Worm (Caenorhabditis elegans) whole organism, L1 larva: ENCODE measurements around the gene C44B9.2.
A peak's percentile ranks its signal among the peaks of the same experiment; 100 is the strongest.

Source experiments
- C34B4.2 ChIP-seq: sonication (generic microtip); optimal IDR thresholded peaks from 2 replicates; lab custom pipeline; 2017; ENCODE audit warnings: mild to moderate bottlenecking, missing genetic modification characterization, missing compliant biosample characterization
- Y116A8C.19 ChIP-seq: sonication (generic microtip); optimal IDR thresholded peaks from 2 replicates; lab custom pipeline; 2016; ENCODE audit warnings: missing compliant biosample characterization, missing genetic modification characterization, borderline replicate concordance
- blmp-1 ChIP-seq: fragments of 150-350 bp; optimal IDR thresholded peaks from 2 replicates; lab custom pipeline; 2014; ENCODE audit warnings: missing biosample characterization, missing genetic modification characterization
- ceh-63 ChIP-seq: fragments of 200-800 bp; sonication (Bioruptor generic); optimal IDR thresholded peaks from 2 replicates; lab custom pipeline; 2018; ENCODE audit warnings: mild to moderate bottlenecking, missing genetic modification characterization, missing compliant biosample characterization
- ceh-8 ChIP-seq: fragments of 200-800 bp; sonication (Bioruptor generic); optimal IDR thresholded peaks from 2 replicates; lab custom pipeline; 2018; ENCODE audit warnings: mild to moderate bottlenecking, missing genetic modification characterization, moderate library complexity, missing compliant biosample characterization
- ceh-82 ChIP-seq, 3 experiments: fragments of 150-350 bp in 1 of 3; sonication (generic microtip) in 2 of 3; optimal IDR thresholded peaks; 2 replicates each; lab custom pipeline; 2014 to 2017; ENCODE audit warnings: missing biosample characterization in 3 of 3, missing genetic modification characterization in 3 of 3
- ceh-88 ChIP-seq: fragments of 200-800 bp; sonication (Bioruptor generic); IDR thresholded peaks from 2 replicates; pipeline ENCODE4 v1.3.6; 2022; ENCODE audit warnings: missing genetic modification characterization, missing compliant biosample characterization
- ces-1 ChIP-seq: fragments of 150-350 bp; optimal IDR thresholded peaks from 2 replicates; lab custom pipeline; 2014; ENCODE audit warnings: missing biosample characterization, missing genetic modification reagents, missing genetic modification characterization
- dpl-1 ChIP-seq, 3 experiments: fragments of 150-350 bp in 2 of 3; sonication (generic microtip) in 1 of 3; optimal IDR thresholded peaks; 2 replicates each; lab custom pipeline; 2014 to 2017; ENCODE audit warnings: missing biosample characterization in 3 of 3, missing genetic modification characterization in 3 of 3, missing genetic modification reagents in 3 of 3
- dsc-1 ChIP-seq: sonication (generic microtip); optimal IDR thresholded peaks from 2 replicates; lab custom pipeline; 2016; ENCODE audit warnings: mild to moderate bottlenecking, missing genetic modification characterization, missing compliant biosample characterization
- efl-1 ChIP-seq, 4 experiments: fragments of 150-350 bp; optimal IDR thresholded peaks in 3 of 4; peaks in 1 of 4; 1 replicate in 1 of 4; 2 replicates in 3 of 4; lab custom pipeline; 2014; ENCODE audit warnings: missing biosample characterization in 2 of 4, missing genetic modification characterization in 2 of 4, missing genetic modification reagents in 2 of 4
- efl-3 ChIP-seq: fragments of 200-800 bp; sonication (Bioruptor generic); optimal IDR thresholded peaks from 2 replicates; lab custom pipeline; 2018; ENCODE audit warnings: mild to moderate bottlenecking, missing genetic modification characterization, missing compliant biosample characterization
- egl-13 ChIP-seq: sonication (generic microtip); optimal IDR thresholded peaks from 2 replicates; lab custom pipeline; 2016; ENCODE audit warnings: missing genotype, missing genetic modification reagents, missing genetic modification characterization, missing compliant biosample characterization
- elt-3 ChIP-seq, 6 experiments: fragments of 150-350 bp in 1 of 6; sonication (generic microtip); optimal IDR thresholded peaks; 2 replicates each; lab custom pipeline; 2017 to 2018; ENCODE audit warnings: missing biosample characterization in 6 of 6, missing genetic modification characterization in 6 of 6, inconsistent platforms in 1 of 6
- fkh-10 ChIP-seq: sonication (generic microtip); optimal IDR thresholded peaks from 2 replicates; lab custom pipeline; 2017; ENCODE audit warnings: missing biosample characterization, missing genetic modification reagents, missing genetic modification characterization
- fkh-4 ChIP-seq: sonication (generic microtip); optimal IDR thresholded peaks from 2 replicates; lab custom pipeline; 2016; ENCODE audit warnings: missing compliant biosample characterization, missing genetic modification characterization, borderline replicate concordance
- fos-1 ChIP-seq: fragments of 150-350 bp; optimal IDR thresholded peaks from 2 replicates; lab custom pipeline; 2014; ENCODE audit warnings: missing biosample characterization, missing genetic modification characterization
- hlh-4 ChIP-seq: sonication (generic microtip); optimal IDR thresholded peaks from 2 replicates; lab custom pipeline; 2016; ENCODE audit warnings: mild to moderate bottlenecking, missing genetic modification characterization, missing compliant biosample characterization
- hpl-2 ChIP-seq: fragments of 150-350 bp; optimal IDR thresholded peaks from 2 replicates; lab custom pipeline; 2014; ENCODE audit warnings: missing biosample characterization, missing genetic modification reagents, missing genetic modification characterization
- lin-14 ChIP-seq: fragments of 200-800 bp; sonication (Bioruptor generic); optimal IDR thresholded peaks from 2 replicates; lab custom pipeline; 2018; ENCODE audit warnings: mild to moderate bottlenecking, missing genetic modification characterization, moderate library complexity, missing compliant biosample characterization
- lin-35 ChIP-seq, 2 experiments: fragments of 150-350 bp; optimal IDR thresholded peaks; 2 replicates each; lab custom pipeline; 2014; ENCODE audit warnings: missing biosample characterization in 2 of 2, missing genetic modification characterization in 2 of 2, missing genetic modification reagents in 2 of 2
- lin-39 ChIP-seq: fragments of 150-350 bp; optimal IDR thresholded peaks from 2 replicates; lab custom pipeline; 2014; ENCODE audit warnings: missing biosample characterization, missing genetic modification reagents, missing genetic modification characterization
- lsy-2 ChIP-seq, 2 experiments: fragments of 150-350 bp; optimal IDR thresholded peaks; 2 replicates each; lab custom pipeline; 2014; ENCODE audit warnings: missing biosample characterization in 2 of 2, missing genetic modification characterization in 2 of 2
- mab-9 ChIP-seq: fragments of 200-800 bp; sonication (Bioruptor generic); IDR thresholded peaks from 2 replicates; pipeline ENCODE4 v1.3.6; 2022; ENCODE audit warnings: missing genetic modification reagents, missing genetic modification characterization, missing compliant biosample characterization
- mdl-1 ChIP-seq, 2 experiments: fragments of 150-350 bp; optimal IDR thresholded peaks; 2 replicates each; lab custom pipeline; 2014 to 2017; ENCODE audit warnings: missing biosample characterization in 2 of 2, missing genetic modification characterization in 2 of 2, inconsistent platforms in 1 of 2
- mep-1 ChIP-seq: fragments of 150-350 bp; optimal IDR thresholded peaks from 2 replicates; lab custom pipeline; 2014; ENCODE audit warnings: missing biosample characterization, missing genetic modification characterization
- nhr-11 ChIP-seq: fragments of 150-350 bp; optimal IDR thresholded peaks from 2 replicates; lab custom pipeline; 2014; ENCODE audit warnings: missing biosample characterization, missing genetic modification characterization
- nhr-20 ChIP-seq: sonication (generic microtip); optimal IDR thresholded peaks from 2 replicates; lab custom pipeline; 2016; ENCODE audit warnings: mild to moderate bottlenecking, missing genetic modification characterization, missing compliant biosample characterization
- nhr-237 ChIP-seq: fragments of 150-350 bp; optimal IDR thresholded peaks from 2 replicates; lab custom pipeline; 2014; ENCODE audit warnings: missing biosample characterization, missing genetic modification characterization
- nhr-71 ChIP-seq: sonication (generic microtip); optimal IDR thresholded peaks from 2 replicates; lab custom pipeline; 2016; ENCODE audit warnings: mild to moderate bottlenecking, missing genetic modification characterization, moderate library complexity, missing compliant biosample characterization
- nhr-77 ChIP-seq: fragments of 150-350 bp; optimal IDR thresholded peaks from 2 replicates; lab custom pipeline; 2014; ENCODE audit warnings: missing biosample characterization, missing genetic modification characterization
- nhr-90 ChIP-seq: sonication (generic microtip); optimal IDR thresholded peaks from 2 replicates; lab custom pipeline; 2016; ENCODE audit warnings: mild to moderate bottlenecking, missing genetic modification characterization, missing compliant biosample characterization; ENCODE audit not compliant: poor library complexity
- pag-3 ChIP-seq: sonication (generic microtip); optimal IDR thresholded peaks from 2 replicates; lab custom pipeline; 2017; ENCODE audit warnings: missing genetic modification characterization, mild to moderate bottlenecking, missing compliant biosample characterization, antibody characterized with exemption, borderline replicate concordance; ENCODE audit not compliant: insufficient read depth
- pax-3 ChIP-seq: fragments of 200-800 bp; sonication (Bioruptor generic); optimal IDR thresholded peaks from 2 replicates; lab custom pipeline; 2018; ENCODE audit warnings: mild to moderate bottlenecking, missing genetic modification characterization, moderate library complexity, missing compliant biosample characterization
- skn-1 ChIP-seq: fragments of 150-350 bp; optimal IDR thresholded peaks from 2 replicates; lab custom pipeline; 2014; ENCODE audit warnings: missing biosample characterization, missing genetic modification characterization
- sox-4 ChIP-seq: sonication (generic microtip); optimal IDR thresholded peaks from 2 replicates; lab custom pipeline; 2016; ENCODE audit warnings: missing genetic modification characterization, missing compliant biosample characterization
- tbx-2 ChIP-seq: sonication (generic microtip); optimal IDR thresholded peaks from 2 replicates; lab custom pipeline; 2016; ENCODE audit warnings: missing genetic modification characterization, missing compliant biosample characterization
- tlp-1 ChIP-seq: fragments of 150-350 bp; optimal IDR thresholded peaks from 2 replicates; lab custom pipeline; 2014; ENCODE audit warnings: missing biosample characterization, missing genetic modification characterization
- unc-130 ChIP-seq: fragments of 150-350 bp; optimal IDR thresholded peaks from 2 replicates; lab custom pipeline; 2017; ENCODE audit warnings: missing biosample characterization, missing genetic modification characterization, inconsistent platforms
- unc-98 ChIP-seq: fragments of 200-800 bp; sonication (Bioruptor generic); IDR thresholded peaks from 2 replicates; pipeline ENCODE4 v1.3.6; 2022; ENCODE audit warnings: missing genetic modification characterization, missing compliant biosample characterization
- vab-15 ChIP-seq: sonication (generic microtip); optimal IDR thresholded peaks from 2 replicates; lab custom pipeline; 2017; ENCODE audit warnings: missing genotype, mild to moderate bottlenecking, missing genetic modification characterization, missing compliant biosample characterization
- xbp-1 ChIP-seq: sonication (generic microtip); optimal IDR thresholded peaks from 2 replicates; lab custom pipeline; 2016; ENCODE audit warnings: missing genetic modification characterization, missing compliant biosample characterization
- ztf-11 ChIP-seq, 2 experiments: sonication (generic microtip); optimal IDR thresholded peaks; 2 replicates each; lab custom pipeline; 2016 to 2017; ENCODE audit warnings: missing genetic modification characterization in 2 of 2, missing biosample characterization in 1 of 2, missing compliant biosample characterization in 1 of 2

C44B9.2 gene

DNA sequence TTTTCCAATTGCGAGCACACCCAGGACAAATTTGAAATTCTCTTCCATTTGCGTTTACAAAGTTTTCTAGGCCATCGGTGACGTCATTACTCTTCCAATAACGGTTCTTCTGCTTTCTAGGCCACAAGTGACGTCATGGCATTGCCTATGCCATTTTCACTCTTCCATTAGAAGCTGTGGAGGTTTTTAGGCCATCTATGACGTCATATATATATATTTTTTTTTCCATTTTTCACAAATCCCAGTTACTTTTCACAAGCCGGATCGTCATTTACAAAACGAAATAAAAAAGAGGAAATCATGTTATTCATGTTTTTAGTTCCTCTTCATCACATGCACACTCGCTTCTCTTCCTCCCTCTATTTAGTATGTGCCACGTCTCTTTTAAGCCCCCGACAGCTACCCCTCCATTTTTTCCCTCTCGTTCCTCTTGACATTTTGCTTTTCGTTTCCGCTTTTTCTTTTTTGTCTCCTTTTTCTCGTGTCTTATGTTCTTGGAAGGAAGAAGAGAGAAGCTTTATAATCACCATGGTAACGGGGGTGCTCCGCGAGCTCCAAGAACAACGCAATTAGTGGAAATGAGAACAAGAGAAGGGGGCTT is 27.9 kb downstream of the C44B9.2 start (continued):
- TF ChIP-seq mab-9 (GFP tag; lab: Robert Waterston, UW) = no peak
- peak; percentile 73 for TF ChIP-seq nhr-71
- TF ChIP-seq egl-13 (tag; lab: Kevin White, UChicago) = peak; percentile 63
- TF ChIP-seq ces-1 (GFP tag; lab: Kevin White, UChicago) = no peak
- no peak for TF ChIP-seq vab-15
- no peak for TF ChIP-seq blmp-1 (tag; lab: Kevin White, UChicago)
- no peak for TF ChIP-seq ceh-8
- peak; percentile 8 for TF ChIP-seq tbx-2 (tag; lab: Kevin White, UChicago)
- no peak for TF ChIP-seq skn-1
- peak; percentile 50 for TF ChIP-seq fkh-10 (GFP tag; lab: Kevin White, UChicago)
- TF ChIP-seq pag-3 (tag; lab: Kevin White, UChicago) = no peak
- TF ChIP-seq dpl-1 (GFP tag; optimal IDR thresholded peaks at IDR 0.05; lab: Kevin White, UChicago) = no peak
- TF ChIP-seq ztf-11 (tag; optimal IDR thresholded peaks at IDR 0.05; lab: Kevin White, UChicago) = no peak
- TF ChIP-seq fkh-4 (tag; lab: Kevin White, UChicago) = no peak
- TF ChIP-seq sox-4 (tag; lab: Kevin White, UChicago) = peak; percentile 43
- peak; percentile 79 for TF ChIP-seq lin-14 (GFP tag; lab: Kevin White, UChicago)
- TF ChIP-seq xbp-1 (tag; lab: Kevin White, UChicago) = peak; percentile 59
- no peak for TF ChIP-seq ceh-88 (GFP tag; lab: Robert Waterston, UW)
- TF ChIP-seq pax-3 = peak; percentile 80

DNA sequence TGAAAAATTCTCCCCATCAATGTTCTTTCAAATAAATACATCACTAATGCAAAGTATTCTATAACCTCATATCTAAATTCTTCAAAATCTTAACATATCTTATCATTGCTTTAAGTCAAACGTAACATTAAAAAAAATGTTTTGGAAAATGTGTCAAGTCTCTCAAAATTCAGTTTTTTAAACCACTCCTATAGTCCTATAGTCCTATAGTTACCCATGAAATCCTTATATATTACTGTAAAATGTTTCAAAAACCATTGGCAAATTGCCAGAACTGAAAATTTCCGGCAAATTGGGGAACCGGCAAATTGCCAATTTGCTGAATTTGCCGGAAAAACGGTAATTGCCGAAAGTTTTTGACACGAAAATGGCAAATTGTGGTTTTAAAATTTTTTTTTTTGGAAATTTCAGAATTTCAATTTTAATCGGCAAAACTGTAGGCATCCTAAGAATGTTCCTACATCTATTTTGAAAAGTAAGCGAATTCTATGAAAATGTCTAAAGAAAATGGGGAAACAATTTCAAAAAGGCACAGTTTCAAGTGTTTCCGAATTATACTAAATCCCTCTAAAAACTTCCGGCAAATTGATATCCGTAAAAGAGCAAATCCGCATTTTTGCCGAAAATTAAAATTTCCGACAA is 29.2 kb downstream of the C44B9.2 start:
- TF ChIP-seq ceh-82 (tag; optimal IDR thresholded peaks at IDR 0.05; lab: Kevin White, UChicago) (no peak), efl-3 (GFP tag; lab: Kevin White, UChicago) (no peak), C34B4.2 (tag; lab: Kevin White, UChicago) (no peak), nhr-11 (tag; lab: Kevin White, UChicago) (no peak), fos-1 (tag; lab: Kevin White, UChicago) (no peak), mep-1 (no peak), mdl-1 (tag; optimal IDR thresholded peaks at IDR 0.05; lab: Kevin White, UChicago) (no peak), unc-98 (no peak), nhr-77 (no peak), ceh-88 (GFP tag; lab: Robert Waterston, UW) (no peak), nhr-20 (tag; lab: Kevin White, UChicago) (no peak), nhr-71 (no peak), nhr-90 (tag; lab: Kevin White, UChicago) (no peak), lin-39 (tag; lab: Kevin White, UChicago) (no peak), lsy-2 (tag; optimal IDR thresholded peaks at IDR 0.05; lab: Kevin White, UChicago) (peak in 1 of 2 experiments; percentile 39), ceh-8 (no peak), ceh-63 (GFP tag; lab: Kevin White, UChicago) (no peak), hpl-2 (GFP tag; lab: Kevin White, UChicago) (no peak), efl-1 (optimal IDR thresholded peaks at IDR 0.05; lab: Kevin White, UChicago) (no peak), efl-1 (GFP tag; optimal IDR thresholded peaks at IDR 0.05 in 1 of 2; lab: Kevin White, UChicago) (peak; percentile 10 to 94), tbx-2 (tag; lab: Kevin White, UChicago) (no peak), mab-9 (GFP tag; lab: Robert Waterston, UW) (no peak), vab-15 (no peak), dpl-1 (GFP tag; optimal IDR thresholded peaks at IDR 0.05; lab: Kevin White, UChicago) (peak in 2 of 3 experiments; percentile 1 to 54)

DNA sequence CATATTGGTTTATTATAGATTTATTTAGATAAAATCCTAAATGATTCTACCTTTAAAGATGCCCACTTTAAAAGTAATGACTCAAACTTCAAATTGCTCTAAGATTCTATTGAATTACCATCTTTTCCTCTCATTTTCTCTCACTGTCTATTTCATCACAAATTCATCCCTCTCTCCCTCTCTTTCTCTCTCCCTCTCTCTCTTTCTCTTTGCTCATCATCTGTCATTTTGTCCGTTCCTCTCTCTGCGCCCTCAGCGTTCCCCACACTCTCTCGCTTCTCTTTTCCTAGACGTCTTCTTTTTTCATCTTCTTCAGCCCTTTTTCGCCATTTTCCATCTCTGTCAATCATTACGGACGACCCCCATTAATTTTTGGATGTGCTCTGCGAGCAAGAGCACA is 29.9 kb downstream of the C44B9.2 start:
- peak; percentile 57 to 73 for TF ChIP-seq efl-1 (optimal IDR thresholded peaks at IDR 0.05; lab: Kevin White, UChicago)
- TF ChIP-seq efl-1 (GFP tag; optimal IDR thresholded peaks at IDR 0.05 in 1 of 2; lab: Kevin White, UChicago) = peak; percentile 88 to 97
- TF ChIP-seq nhr-90 (tag; lab: Kevin White, UChicago) = no peak
- TF ChIP-seq lsy-2 (tag; optimal IDR thresholded peaks at IDR 0.05; lab: Kevin White, UChicago) = peak; percentile 5 to 39
- TF ChIP-seq elt-3 (tag; optimal IDR thresholded peaks at IDR 0.05; lab: Kevin White, UChicago) = no peak
- no peak for TF ChIP-seq lin-39 (tag; lab: Kevin White, UChicago)
- TF ChIP-seq fos-1 (tag; lab: Kevin White, UChicago) = no peak
- TF ChIP-seq lin-35 (GFP tag; optimal IDR thresholded peaks at IDR 0.05; lab: Kevin White, UChicago) = peak; percentile 73 to 79
- no peak for TF ChIP-seq hpl-2 (GFP tag; lab: Kevin White, UChicago)
- peak; percentile 87 for TF ChIP-seq lin-14 (GFP tag; lab: Kevin White, UChicago)
- no peak for TF ChIP-seq nhr-237 (tag; lab: Kevin White, UChicago)
- no peak for TF ChIP-seq unc-98
- TF ChIP-seq unc-130 (tag; lab: Kevin White, UChicago) = no peak
- TF ChIP-seq Y116A8C.19 (tag; lab: Kevin White, UChicago) = no peak
- TF ChIP-seq dsc-1 (tag; lab: Kevin White, UChicago) = peak; percentile 47
- no peak for TF ChIP-seq hlh-4 (tag; lab: Kevin White, UChicago)
- no peak for TF ChIP-seq mep-1
- TF ChIP-seq pax-3 = no peak
- TF ChIP-seq efl-3 (GFP tag; lab: Kevin White, UChicago) = no peak
- peak in 2 of 3 experiments; percentile 68 to 78 for TF ChIP-seq dpl-1 (GFP tag; optimal IDR thresholded peaks at IDR 0.05; lab: Kevin White, UChicago)
- TF ChIP-seq ceh-63 (GFP tag; lab: Kevin White, UChicago) = no peak
- no peak for TF ChIP-seq tlp-1
